Worm (Caenorhabditis elegans) whole organism, early embryonic: ENCODE measurements around the gene T04H1.13.
A peak's percentile ranks its signal among the peaks of the same experiment; 100 is the strongest.

Experiments
- B0310.2 ChIP-seq: sonication (generic microtip); optimal IDR thresholded peaks from 2 replicates; lab custom pipeline; 2016; ENCODE audit warnings: mild to moderate bottlenecking, missing genetic modification characterization, missing compliant biosample characterization
- F13C5.2 ChIP-seq: sonication (generic microtip); optimal IDR thresholded peaks from 2 replicates; lab custom pipeline; 2017; ENCODE audit warnings: mild to moderate bottlenecking, missing genetic modification characterization, inconsistent platforms, missing compliant biosample characterization
- aly-1 ChIP-seq: sonication (generic microtip); optimal IDR thresholded peaks from 2 replicates; lab custom pipeline; 2016; ENCODE audit warnings: missing genetic modification characterization, missing compliant biosample characterization
- ama-1 ChIP-seq: fragments of 150-350 bp; optimal IDR thresholded peaks from 2 replicates; lab custom pipeline; 2014
- ceh-13 ChIP-seq: fragments of 200-800 bp; sonication (Bioruptor generic); optimal IDR thresholded peaks from 2 replicates; lab custom pipeline; 2018; ENCODE audit warnings: mild to moderate bottlenecking, missing genetic modification characterization, missing compliant biosample characterization
- ceh-36 ChIP-seq: sonication (generic microtip); optimal IDR thresholded peaks from 2 replicates; lab custom pipeline; 2016; ENCODE audit warnings: missing genetic modification characterization, inconsistent platforms, missing compliant biosample characterization
- ets-7 ChIP-seq: sonication (generic microtip); optimal IDR thresholded peaks from 2 replicates; lab custom pipeline; 2016; ENCODE audit warnings: missing genotype, missing genetic modification characterization, missing compliant biosample characterization
- flt-1 ChIP-seq: fragments of 200-800 bp; sonication (Bioruptor generic); IDR thresholded peaks from 2 replicates; pipeline ENCODE4 v1.3.6; 2022; ENCODE audit warnings: missing genetic modification characterization, missing compliant biosample characterization
- hmbx-1 ChIP-seq: sonication (generic microtip); optimal IDR thresholded peaks from 2 replicates; lab custom pipeline; 2016; ENCODE audit warnings: mild to moderate bottlenecking, missing genetic modification characterization, missing compliant biosample characterization
- hmg-4 ChIP-seq: fragments of 200-800 bp; sonication (Bioruptor generic); optimal IDR thresholded peaks from 2 replicates; lab custom pipeline; 2018; ENCODE audit warnings: mild to moderate bottlenecking, missing genetic modification characterization, missing compliant biosample characterization
- hnd-1 ChIP-seq: sonication (generic microtip); optimal IDR thresholded peaks from 2 replicates; lab custom pipeline; 2016; ENCODE audit warnings: missing genetic modification characterization, missing compliant biosample characterization
- pes-1 ChIP-seq: fragments of 200-800 bp; sonication (Bioruptor generic); IDR thresholded peaks from 2 replicates; pipeline ENCODE4 v1.3.6; 2022; ENCODE audit warnings: missing genetic modification reagents, missing genetic modification characterization, missing compliant biosample characterization
- scrt-1 ChIP-seq: fragments of 200-800 bp; sonication (Bioruptor generic); IDR thresholded peaks from 2 replicates; pipeline ENCODE4 v1.3.6; 2022; ENCODE audit warnings: missing genetic modification characterization, missing compliant biosample characterization
- sea-1 ChIP-seq: fragments of 200-800 bp; sonication (Bioruptor generic); conservative IDR thresholded peaks from 2 replicates; pipeline ENCODE4 v1.3.6; 2022; ENCODE audit warnings: missing genetic modification characterization, missing compliant biosample characterization
- tbx-11 ChIP-seq: fragments of 200-800 bp; sonication (Bioruptor generic); IDR thresholded peaks from 2 replicates; pipeline ENCODE4 v1.3.6; 2022; ENCODE audit warnings: missing genetic modification characterization, missing compliant biosample characterization
- tbx-37 ChIP-seq: fragments of 200-800 bp; sonication (Bioruptor generic); conservative IDR thresholded peaks from 2 replicates; pipeline ENCODE4 v1.3.6; 2022; ENCODE audit warnings: missing genetic modification reagents, missing genetic modification characterization, missing compliant biosample characterization
- tra-4 ChIP-seq: sonication (generic microtip); optimal IDR thresholded peaks from 2 replicates; lab custom pipeline; 2017; ENCODE audit warnings: missing genetic modification characterization, missing compliant biosample characterization

Gene T04H1.13

DNA sequence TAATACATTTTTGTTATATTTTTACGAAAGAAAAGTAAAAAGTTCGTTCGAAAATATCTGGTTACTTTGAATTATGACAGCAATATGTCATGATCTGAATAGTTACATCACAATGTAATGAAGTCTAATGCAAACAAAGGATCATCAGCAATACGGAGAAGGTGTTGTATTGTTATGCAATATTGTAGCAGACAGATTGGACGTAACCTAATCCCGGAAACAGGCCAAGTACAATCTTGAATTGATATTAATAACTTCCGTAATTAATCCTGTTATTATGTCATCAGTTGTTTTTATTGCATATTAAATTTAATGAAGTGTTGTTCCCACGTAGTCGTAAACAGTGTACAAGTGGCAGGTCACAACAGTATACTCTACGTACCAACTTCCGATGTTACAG, 36.7 kb upstream of the T04H1.13 start:
- TF ChIP-seq ceh-13 (no peak), hmg-4 (no peak), ceh-36 (peak; percentile 3), flt-1 (GFP tag; lab: Robert Waterston, UW) (no peak)

DNA sequence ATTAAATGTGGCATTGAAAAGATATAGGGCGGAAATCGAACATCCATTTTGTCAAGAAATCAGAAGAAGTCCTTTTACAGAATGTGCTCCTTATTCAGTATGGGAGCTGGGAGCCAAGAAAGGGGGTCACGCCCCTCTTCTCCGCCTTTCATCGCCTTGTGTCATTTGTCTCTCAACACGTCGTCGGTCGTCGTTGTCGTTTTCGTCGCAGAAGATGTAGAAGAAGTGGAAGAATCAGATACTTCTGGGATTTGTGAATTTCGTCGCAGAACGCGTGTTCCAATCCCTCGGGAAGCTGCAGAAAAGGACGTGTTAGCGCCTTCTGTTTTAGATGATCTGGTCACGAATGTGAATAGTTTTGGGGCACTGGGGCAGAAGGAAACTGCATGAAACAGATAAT, 32.1 kb upstream of the T04H1.13 start, which contains the start of gene bnc-1:
Gene bnc-1, minus strand, starts transcription at position 101 of the 400 bp plus-strand sequence.
- TF ChIP-seq scrt-1 (no peak), ets-7 (no peak), pes-1 (GFP tag; lab: Robert Waterston, UW) (no peak), aly-1 (no peak), tra-4 (tag; lab: Kevin White, UChicago) (no peak), ama-1 (lab: Kevin White, UChicago) (no peak), ceh-13 (no peak), ceh-36 (no peak), tbx-11 (GFP tag; lab: Robert Waterston, UW) (no peak), hmbx-1 (tag; lab: Kevin White, UChicago) (no peak), sea-1 (GFP tag; lab: Robert Waterston, UW) (no peak)

DNA sequence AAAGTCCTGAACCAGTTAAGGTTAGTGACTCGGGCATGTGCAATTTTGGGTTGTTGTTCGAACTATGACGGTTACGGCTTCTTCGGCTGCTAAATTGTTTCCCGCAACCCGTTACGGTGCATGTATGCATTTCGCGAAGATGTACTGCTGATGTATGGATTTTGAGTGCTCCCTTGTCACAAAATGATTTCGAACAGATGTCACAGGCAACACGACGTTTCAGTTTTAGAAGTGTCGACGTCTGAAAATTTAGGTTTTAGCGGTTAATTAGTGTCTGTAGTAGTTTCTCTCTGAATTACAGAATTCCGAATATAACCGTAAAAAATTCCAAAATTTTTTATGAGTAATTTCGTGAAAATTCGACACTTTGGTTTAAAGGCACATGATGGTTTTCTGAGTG, 30.9 kb upstream of the T04H1.13 start:
- TF ChIP-seq flt-1 (GFP tag; lab: Robert Waterston, UW) (no peak), ceh-36 (no peak), tbx-11 (GFP tag; lab: Robert Waterston, UW) (no peak), ama-1 (lab: Kevin White, UChicago) (no peak), B0310.2 (tag; lab: Kevin White, UChicago) (no peak), pes-1 (GFP tag; lab: Robert Waterston, UW) (no peak), tbx-37 (GFP tag; lab: Robert Waterston, UW) (no peak), aly-1 (no peak), hnd-1 (tag; lab: Kevin White, UChicago) (no peak), hmbx-1 (tag; lab: Kevin White, UChicago) (no peak), ceh-13 (no peak), tra-4 (tag; lab: Kevin White, UChicago) (no peak), scrt-1 (no peak), sea-1 (GFP tag; lab: Robert Waterston, UW) (no peak), ets-7 (no peak), F13C5.2 (tag; lab: Kevin White, UChicago) (no peak), hmg-4 (no peak)

DNA sequence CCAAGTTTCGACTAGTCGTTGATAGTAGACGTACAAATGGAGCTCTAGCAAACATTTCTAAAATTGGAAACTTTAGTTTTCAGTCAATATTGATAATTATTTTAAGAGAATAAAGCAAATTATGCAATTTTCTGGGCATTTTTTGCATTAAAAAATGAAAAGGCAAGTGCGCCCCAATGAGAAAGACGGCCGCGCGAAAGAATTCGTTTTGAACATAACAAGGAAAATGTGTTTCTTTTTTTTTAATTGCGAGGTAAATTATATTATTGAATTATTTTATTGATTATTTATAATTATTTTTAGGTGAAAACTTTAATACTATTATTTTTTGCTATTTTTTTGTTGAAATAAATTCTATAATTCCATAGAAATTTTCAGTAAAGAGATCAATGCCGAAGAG, 26.7 kb upstream of the T04H1.13 start, which contains the start of the genes tsfm-1 and capg-2:
Gene tsfm-1, minus strand, starts transcription at position 57 of the 400 bp plus-strand sequence.
Gene capg-2, plus strand, starts transcription at position 379 of the 400 bp plus-strand sequence.
- TF ChIP-seq ceh-36: no peak
- TF ChIP-seq ama-1 (lab: Kevin White, UChicago): no peak
- no peak for TF ChIP-seq pes-1 (GFP tag; lab: Robert Waterston, UW)
- no peak for TF ChIP-seq ceh-13
- TF ChIP-seq scrt-1: no peak
- no peak for TF ChIP-seq hmbx-1 (tag; lab: Kevin White, UChicago)
- TF ChIP-seq flt-1 (GFP tag; lab: Robert Waterston, UW): no peak

DNA sequence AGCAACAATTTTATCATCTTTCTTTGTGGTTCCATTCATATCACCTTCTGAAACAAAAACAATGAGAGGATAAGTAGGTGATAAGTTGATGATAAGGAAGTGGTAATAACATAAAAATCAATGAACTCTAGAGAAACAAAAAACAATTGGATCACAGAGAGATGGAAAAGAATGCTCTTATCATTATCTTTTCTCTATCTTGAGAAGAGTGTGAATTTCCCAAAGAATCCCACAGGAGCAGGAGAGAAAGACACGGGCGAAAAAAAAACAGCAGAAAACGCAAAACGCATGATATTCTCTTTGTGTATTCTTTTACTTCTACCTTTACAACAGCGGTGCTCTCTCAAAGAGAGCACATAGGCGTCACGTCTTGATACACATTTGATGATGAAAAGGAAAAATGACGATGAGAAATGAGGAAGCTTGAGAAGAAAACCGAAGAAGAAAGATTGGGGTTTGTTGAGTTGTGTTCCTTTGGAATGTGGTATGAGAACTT, 24.5 kb upstream of the T04H1.13 start, which contains the start of gene twk-24:
Gene twk-24, minus strand, starts transcription at position 51 of the 496 bp plus-strand sequence.
- TF ChIP-seq scrt-1: no peak
- TF ChIP-seq ceh-36: no peak
- TF ChIP-seq hmg-4: no peak
- no peak for TF ChIP-seq F13C5.2 (tag; lab: Kevin White, UChicago)
- no peak for TF ChIP-seq hnd-1 (tag; lab: Kevin White, UChicago)
- no peak for TF ChIP-seq tbx-11 (GFP tag; lab: Robert Waterston, UW)
- no peak for TF ChIP-seq ceh-13
- TF ChIP-seq ama-1 (lab: Kevin White, UChicago): no peak
- no peak for TF ChIP-seq ets-7
- no peak for TF ChIP-seq aly-1
- no peak for TF ChIP-seq sea-1 (GFP tag; lab: Robert Waterston, UW)
- no peak for TF ChIP-seq pes-1 (GFP tag; lab: Robert Waterston, UW)
- no peak for TF ChIP-seq hmbx-1 (tag; lab: Kevin White, UChicago)
- no peak for TF ChIP-seq tbx-37 (GFP tag; lab: Robert Waterston, UW)
- no peak for TF ChIP-seq B0310.2 (tag; lab: Kevin White, UChicago)

DNA sequence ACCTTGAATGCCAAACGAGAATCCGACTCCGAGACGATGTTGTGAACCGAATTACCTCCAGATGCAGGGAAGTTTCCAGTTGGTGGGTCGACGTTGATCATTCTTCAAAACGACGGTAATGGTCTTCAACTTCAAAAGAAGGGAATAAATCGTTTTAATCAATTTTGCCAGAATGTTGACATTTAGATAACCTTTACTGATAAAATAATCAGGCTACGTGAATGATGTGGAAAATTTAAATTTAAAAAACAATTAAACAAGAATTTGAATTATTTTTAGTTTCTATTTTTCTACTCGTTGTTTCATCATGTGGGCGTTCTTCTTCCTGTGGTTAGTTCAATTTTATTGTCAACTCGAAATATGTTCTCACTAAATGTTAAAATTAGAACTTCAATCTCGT, 18.9 kb upstream of the T04H1.13 start, which contains the start of gene ssp-35:
Gene ssp-35, minus strand, starts transcription at position 101 of the 400 bp plus-strand sequence.
- TF ChIP-seq B0310.2 (tag; lab: Kevin White, UChicago) (no peak), hmg-4 (no peak), ceh-36 (no peak), tbx-11 (GFP tag; lab: Robert Waterston, UW) (no peak), aly-1 (no peak), pes-1 (GFP tag; lab: Robert Waterston, UW) (no peak), ets-7 (no peak), hnd-1 (tag; lab: Kevin White, UChicago) (no peak), F13C5.2 (tag; lab: Kevin White, UChicago) (no peak), tbx-37 (GFP tag; lab: Robert Waterston, UW) (no peak), flt-1 (GFP tag; lab: Robert Waterston, UW) (no peak), hmbx-1 (tag; lab: Kevin White, UChicago) (no peak), sea-1 (GFP tag; lab: Robert Waterston, UW) (no peak), ceh-13 (no peak), tra-4 (tag; lab: Kevin White, UChicago) (no peak), scrt-1 (no peak), ama-1 (lab: Kevin White, UChicago) (no peak)

DNA sequence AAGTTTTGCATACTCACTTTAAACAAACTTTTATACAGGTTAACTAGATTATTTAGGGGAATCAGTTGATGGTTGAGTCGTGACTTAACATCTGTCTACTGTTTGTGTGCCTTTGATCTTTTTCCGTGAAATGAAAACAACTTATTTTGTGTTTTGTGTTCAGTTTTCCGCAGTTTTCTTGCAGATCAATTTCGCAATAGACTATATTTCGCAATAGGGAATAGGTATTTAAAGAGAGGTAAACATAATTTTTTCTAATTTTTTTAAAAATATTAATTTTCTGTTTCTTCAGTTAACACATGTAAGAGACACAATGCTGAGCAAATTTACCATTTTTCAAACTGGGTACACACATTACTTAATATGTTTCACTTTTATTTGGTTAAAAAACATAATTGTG, 16.5 kb upstream of the T04H1.13 start, which contains the start of gene tbb-6:
Gene tbb-6, plus strand, starts transcription at position 155 of the 400 bp plus-strand sequence.
- TF ChIP-seq tbx-37 (GFP tag; lab: Robert Waterston, UW) (no peak), ets-7 (no peak), hnd-1 (tag; lab: Kevin White, UChicago) (no peak), flt-1 (GFP tag; lab: Robert Waterston, UW) (no peak), F13C5.2 (tag; lab: Kevin White, UChicago) (no peak), tra-4 (tag; lab: Kevin White, UChicago) (no peak), pes-1 (GFP tag; lab: Robert Waterston, UW) (no peak), ceh-13 (no peak), sea-1 (GFP tag; lab: Robert Waterston, UW) (no peak), hmg-4 (no peak), scrt-1 (no peak), B0310.2 (tag; lab: Kevin White, UChicago) (no peak), aly-1 (no peak), ceh-36 (no peak), ama-1 (lab: Kevin White, UChicago) (no peak)
